Fruit fly (Drosophila melanogaster) whole organism, embryonic: ENCODE data around the gene CG32260.

Experiments used
- BEAF-32 ChIP-seq: fragments of 200-800 bp; sonication (Bioruptor generic); optimal IDR thresholded peaks from 3 replicates; lab custom pipeline; 2017; ENCODE audit warnings: missing biosample characterization, missing genetic modification characterization, mild to moderate bottlenecking, moderate library complexity, missing genetic modification reagents
- CG10462 ChIP-seq: fragments of 200-800 bp; sonication (Bioruptor generic); optimal IDR thresholded peaks from 2 replicates; lab custom pipeline; 2016; ENCODE audit warnings: missing biosample characterization, missing genetic modification characterization
- CG12219 ChIP-seq: fragments of 200-800 bp; sonication (Bioruptor generic); optimal IDR thresholded peaks from 3 replicates; lab custom pipeline; 2018; ENCODE audit warnings: missing biosample characterization, mild to moderate bottlenecking, missing genetic modification characterization
- CG13775 ChIP-seq: fragments of 200-800 bp; sonication (Bioruptor generic); optimal IDR thresholded peaks from 3 replicates; lab custom pipeline; 2017; ENCODE audit warnings: missing biosample characterization, mild to moderate bottlenecking, missing genetic modification characterization
- CG14710 ChIP-seq: fragments of 200-800 bp; sonication (Bioruptor generic); optimal IDR thresholded peaks from 3 replicates; lab custom pipeline; 2019; ENCODE audit warnings: missing biosample characterization, mild to moderate bottlenecking, missing genetic modification characterization, moderate library complexity
- CG17361 ChIP-seq: fragments of 200-800 bp; sonication (Bioruptor generic); IDR thresholded peaks from 3 replicates; pipeline ENCODE4 v1.3.6; 2022; ENCODE audit warnings: missing biosample characterization, missing genetic modification characterization
- CG17829 ChIP-seq: fragments of 200-800 bp; optimal IDR thresholded peaks from 2 replicates; lab custom pipeline; 2019; ENCODE audit warnings: missing biosample characterization, mild to moderate bottlenecking, missing genetic modification characterization, moderate library complexity
- CG18011 ChIP-seq: fragments of 200-800 bp; sonication (Bioruptor generic); optimal IDR thresholded peaks from 2 replicates; lab custom pipeline; 2017; ENCODE audit warnings: missing biosample characterization, missing genetic modification characterization, mild to moderate bottlenecking, moderate library complexity, missing genotype
- CG18262 ChIP-seq: fragments of 200-800 bp; optimal IDR thresholded peaks from 3 replicates; lab custom pipeline; 2019; ENCODE audit warnings: missing biosample characterization, mild to moderate bottlenecking, missing genetic modification characterization, moderate library complexity
- CG18599 ChIP-seq: fragments of 200-800 bp; sonication (Bioruptor generic); optimal IDR thresholded peaks from 3 replicates; lab custom pipeline; 2017; ENCODE audit warnings: missing biosample characterization, missing genetic modification characterization, mild to moderate bottlenecking, moderate library complexity, missing genetic modification reagents
- CG3163 ChIP-seq: fragments of 200-800 bp; sonication (Bioruptor generic); optimal IDR thresholded peaks from 3 replicates; lab custom pipeline; 2016; ENCODE audit warnings: missing biosample characterization, missing genetic modification characterization
- CG3281 ChIP-seq: fragments of 200-800 bp; sonication (Bioruptor generic); optimal IDR thresholded peaks from 3 replicates; lab custom pipeline; 2017; ENCODE audit warnings: missing biosample characterization, mild to moderate bottlenecking, missing genetic modification characterization
- CG4707 ChIP-seq: fragments of 200-800 bp; sonication (Bioruptor generic); optimal IDR thresholded peaks from 2 replicates; lab custom pipeline; 2018; ENCODE audit warnings: missing biosample characterization, mild to moderate bottlenecking, missing genetic modification characterization, moderate library complexity
- CG5180 ChIP-seq: fragments of 200-800 bp; sonication (Bioruptor generic); optimal IDR thresholded peaks from 3 replicates; lab custom pipeline; 2017; ENCODE audit warnings: missing biosample characterization, missing genetic modification characterization, mild to moderate bottlenecking, moderate library complexity, missing genetic modification reagents
- CG6765 ChIP-seq: fragments of 200-800 bp; sonication (Bioruptor generic); optimal IDR thresholded peaks from 3 replicates; lab custom pipeline; 2017; ENCODE audit warnings: missing biosample characterization, mild to moderate bottlenecking, missing genetic modification characterization
- CG7357 ChIP-seq: fragments of 200-800 bp; sonication (Bioruptor generic); IDR thresholded peaks from 3 replicates; pipeline ENCODE4 v1.3.6; 2022; ENCODE audit warnings: missing biosample characterization, missing genetic modification characterization
- CG8290 ChIP-seq, 3 experiments: fragments of 200-800 bp; sonication (Bioruptor generic); optimal IDR thresholded peaks; 2 replicates each; lab custom pipeline; 2016 to 2019; ENCODE audit warnings: missing biosample characterization in 3 of 3, missing genetic modification characterization in 3 of 3, mild to moderate bottlenecking in 2 of 3, moderate library complexity in 1 of 3
- CHES-1-like ChIP-seq: fragments of 200-800 bp; sonication (Bioruptor generic); optimal IDR thresholded peaks from 2 replicates; lab custom pipeline; 2016; ENCODE audit warnings: missing biosample characterization, missing genetic modification characterization
- Dfd ChIP-seq, 2 experiments: fragments of >200 bp; optimal IDR thresholded peaks; 2 replicates each; lab custom pipeline; 2017; ENCODE audit warnings: missing biosample characterization in 2 of 2, missing genetic modification characterization in 2 of 2
- Drgx ChIP-seq: fragments of 200-800 bp; sonication (Bioruptor generic); IDR thresholded peaks from 2 replicates; pipeline ENCODE4 v1.3.6; 2022; ENCODE audit warnings: missing biosample characterization, missing genetic modification characterization
- Ets65A ChIP-seq: fragments of 200-800 bp; sonication (Bioruptor generic); peaks from one replicate; lab custom pipeline; 2016; ENCODE audit warnings: missing biosample characterization, missing genetic modification characterization
- Hand ChIP-seq: fragments of 200-800 bp; sonication (Bioruptor generic); optimal IDR thresholded peaks from 2 replicates; lab custom pipeline; 2017; ENCODE audit warnings: mild to moderate bottlenecking, missing biosample characterization, missing genetic modification reagents, missing genetic modification characterization
- Hmr ChIP-seq: fragments of 200-800 bp; sonication (Bioruptor generic); optimal IDR thresholded peaks from 3 replicates; lab custom pipeline; 2017; ENCODE audit warnings: mild to moderate bottlenecking, missing biosample characterization, missing genetic modification reagents, missing genetic modification characterization
- Hr51 ChIP-seq, 2 experiments: fragments of 200-800 bp; sonication (Bioruptor generic); optimal IDR thresholded peaks; 2 replicates in 1 of 2; 3 replicates in 1 of 2; lab custom pipeline; 2016 to 2018; ENCODE audit warnings: missing biosample characterization in 2 of 2, missing genetic modification characterization in 2 of 2, mild to moderate bottlenecking in 1 of 2, moderate library complexity in 1 of 2
- MTF-1 ChIP-seq: fragments of 200-800 bp; sonication (Bioruptor generic); optimal IDR thresholded peaks from 2 replicates; lab custom pipeline; 2018; ENCODE audit warnings: missing biosample characterization, mild to moderate bottlenecking, missing genetic modification characterization, borderline replicate concordance
- Myb ChIP-seq: fragments of 200-800 bp; sonication (Bioruptor generic); optimal IDR thresholded peaks from 2 replicates; lab custom pipeline; 2016; ENCODE audit warnings: missing biosample characterization, missing genetic modification characterization
- Oaz ChIP-seq: fragments of 200-800 bp; sonication (Bioruptor generic); IDR thresholded peaks from 2 replicates; pipeline ENCODE4 v1.3.6; 2022; ENCODE audit warnings: missing biosample characterization, missing genetic modification characterization
- Vsx1 ChIP-seq: fragments of 200-800 bp; sonication (Bioruptor generic); optimal IDR thresholded peaks from 2 replicates; lab custom pipeline; 2017; ENCODE audit warnings: missing biosample characterization, mild to moderate bottlenecking, missing genetic modification characterization, missing genetic modification reagents
- Xbp1 ChIP-seq: fragments of 200-800 bp; sonication (Bioruptor generic); optimal IDR thresholded peaks from 3 replicates; lab custom pipeline; 2016; ENCODE audit warnings: missing biosample characterization, mild to moderate bottlenecking, missing genetic modification characterization
- amos ChIP-seq: fragments of 200-800 bp; sonication (Bioruptor generic); IDR thresholded peaks from 2 replicates; pipeline ENCODE4 v1.3.6; 2022; ENCODE audit warnings: missing biosample characterization, missing genetic modification characterization; ENCODE audit not compliant: partially characterized antibody
- chif ChIP-seq, 2 experiments: fragments of 200-800 bp; sonication (Bioruptor generic); optimal IDR thresholded peaks; 3 replicates each; lab custom pipeline; 2016; ENCODE audit warnings: missing biosample characterization in 2 of 2, missing genetic modification characterization in 2 of 2
- esg ChIP-seq: fragments of 200-800 bp; sonication (Bioruptor generic); conservative IDR thresholded peaks from 2 replicates; pipeline ENCODE4 v1.3.6; 2022; ENCODE audit warnings: missing biosample characterization, missing genetic modification characterization
- gsb ChIP-seq: fragments of 200-800 bp; sonication (Bioruptor generic); IDR thresholded peaks from 2 replicates; pipeline ENCODE4 v1.3.6; 2022; ENCODE audit warnings: missing biosample characterization, missing genetic modification characterization
- ham ChIP-seq: fragments of 200-800 bp; sonication (Bioruptor generic); IDR thresholded peaks from 2 replicates; pipeline ENCODE4 v1.3.6; 2022; ENCODE audit warnings: missing biosample characterization, missing genetic modification characterization
- hth ChIP-seq: fragments of >200 bp; optimal IDR thresholded peaks from 2 replicates; lab custom pipeline; 2017; ENCODE audit warnings: inconsistent platforms
- lbe ChIP-seq: fragments of 200-800 bp; sonication (Bioruptor generic); optimal IDR thresholded peaks from 2 replicates; lab custom pipeline; 2016; ENCODE audit warnings: missing biosample characterization, mild to moderate bottlenecking, missing genetic modification characterization
- maf-S ChIP-seq: fragments of 200-800 bp; sonication (Bioruptor generic); optimal IDR thresholded peaks from 2 replicates; lab custom pipeline; 2016; ENCODE audit warnings: missing biosample characterization, missing genetic modification characterization
- nau ChIP-seq: fragments of 200-800 bp; sonication (Bioruptor generic); optimal IDR thresholded peaks from 3 replicates; lab custom pipeline; 2017; ENCODE audit warnings: missing biosample characterization, mild to moderate bottlenecking, missing genetic modification characterization, missing genetic modification reagents
- nom ChIP-seq: fragments of 200-800 bp; sonication (Bioruptor generic); optimal IDR thresholded peaks from 2 replicates; lab custom pipeline; 2017; ENCODE audit warnings: missing biosample characterization, missing genetic modification characterization, mild to moderate bottlenecking, moderate library complexity, missing genetic modification reagents
- org-1 ChIP-seq: fragments of 200-800 bp; sonication (Bioruptor generic); optimal IDR thresholded peaks from 2 replicates; lab custom pipeline; 2017; ENCODE audit warnings: missing biosample characterization, missing genetic modification characterization
- p53 ChIP-seq: fragments of 200-800 bp; sonication (Bioruptor generic); optimal IDR thresholded peaks from 2 replicates; lab custom pipeline; 2016; ENCODE audit warnings: missing biosample characterization, missing genetic modification characterization
- pho ChIP-seq: fragments of 200-800 bp; sonication (Bioruptor generic); optimal IDR thresholded peaks from 2 replicates; lab custom pipeline; 2016; ENCODE audit warnings: missing biosample characterization, missing genetic modification characterization
- psq ChIP-seq: fragments of 200-800 bp; sonication (Bioruptor generic); optimal IDR thresholded peaks from 2 replicates; lab custom pipeline; 2017; ENCODE audit warnings: missing biosample characterization, missing genetic modification characterization
- scrt ChIP-seq: fragments of 200-800 bp; sonication (Bioruptor generic); optimal IDR thresholded peaks from 2 replicates; lab custom pipeline; 2018; ENCODE audit warnings: missing biosample characterization, mild to moderate bottlenecking, missing genetic modification characterization, moderate library complexity
- sens-2 ChIP-seq: fragments of 200-800 bp; sonication (Bioruptor generic); IDR thresholded peaks from 2 replicates; pipeline ENCODE4 v1.3.6; 2022; ENCODE audit warnings: missing biosample characterization, missing genetic modification characterization
- sisA ChIP-seq: fragments of 200-800 bp; sonication (Bioruptor generic); IDR thresholded peaks from 2 replicates; pipeline ENCODE4 v1.3.6; 2022; ENCODE audit warnings: missing biosample characterization, missing genetic modification characterization
- tup ChIP-seq: fragments of 200-800 bp; sonication (Bioruptor generic); optimal IDR thresholded peaks from 2 replicates; lab custom pipeline; 2016; ENCODE audit warnings: missing biosample characterization, mild to moderate bottlenecking, missing genetic modification characterization, moderate library complexity
- twi ChIP-seq: fragments of 200-800 bp; optimal IDR thresholded peaks from 2 replicates; lab custom pipeline; 2019; ENCODE audit warnings: missing biosample characterization, mild to moderate bottlenecking, missing genetic modification characterization, moderate library complexity
- wor ChIP-seq: fragments of 200-800 bp; sonication (Bioruptor generic); IDR thresholded peaks from 2 replicates; pipeline ENCODE4 v1.3.6; 2022; ENCODE audit warnings: missing biosample characterization, missing genetic modification characterization

CG32260 gene

DNA sequence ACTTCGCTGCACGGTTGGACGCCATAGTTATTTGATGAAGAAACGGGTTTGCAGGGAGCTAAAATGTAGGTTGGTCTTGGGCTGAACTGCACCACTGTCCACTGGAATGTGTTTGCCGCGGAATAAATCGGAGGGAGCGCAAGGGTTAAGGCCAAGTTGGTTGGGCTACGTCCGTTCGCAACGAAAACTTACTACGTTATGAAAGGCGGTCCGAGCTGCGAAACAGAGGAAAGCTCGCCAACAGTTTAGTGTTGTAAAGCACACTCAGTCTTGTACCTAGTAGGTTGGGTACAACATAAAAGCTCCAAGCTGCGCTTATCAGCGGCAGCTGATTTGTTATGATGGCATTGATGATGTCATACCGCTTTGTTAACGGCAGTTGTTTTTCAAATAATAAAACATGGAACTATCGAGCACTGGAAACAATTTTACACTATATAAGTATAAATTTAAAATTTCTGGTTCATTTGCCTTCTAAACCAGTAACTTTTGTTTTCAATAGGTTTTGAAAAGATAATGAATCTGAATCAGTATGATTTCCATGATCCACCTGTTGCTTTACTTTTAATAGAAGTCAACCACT is 19.9 kb upstream of the CG32260 start, which contains the start of gene Chd64 (continued):
- TF ChIP-seq CG6765 (GFP tag; lab: Kevin White, UChicago) (peak; percentile 54), BEAF-32 (GFP tag; lab: Kevin White, UChicago) (peak; percentile 10), ham (GFP tag; lab: Robert Waterston, UW) (no peak), esg (GFP tag; lab: Robert Waterston, UW) (no peak), CG17361 (GFP tag; lab: Robert Waterston, UW) (no peak), CG3163 (GFP tag; lab: Kevin White, UChicago) (no peak), CG18011 (GFP tag; lab: Kevin White, UChicago) (no peak), Xbp1 (GFP tag; lab: Kevin White, UChicago) (no peak), Vsx1 (GFP tag; lab: Kevin White, UChicago) (peak; percentile 21), p53 (GFP tag; lab: Kevin White, UChicago) (no peak), CG8290 (GFP tag; optimal IDR thresholded peaks at IDR 0.05; lab: Kevin White, UChicago) (peak; percentile 3), CG8290 (tag; optimal IDR thresholded peaks at IDR 0.05; lab: Kevin White, UChicago) (peak in 1 of 2 experiments; percentile 77), CG17829 (tag; lab: Kevin White, UChicago) (no peak), maf-S (GFP tag; lab: Kevin White, UChicago) (peak; percentile 14), CG4707 (GFP tag; lab: Kevin White, UChicago) (peak; percentile 40), tup (GFP tag; lab: Kevin White, UChicago) (peak; percentile 27), lbe (GFP tag; lab: Kevin White, UChicago) (peak; percentile 83), Hr51 (GFP tag; optimal IDR thresholded peaks at IDR 0.05; lab: Kevin White, UChicago) (no peak), Oaz (GFP tag; lab: Robert Waterston, UW) (no peak), sens-2 (GFP tag; lab: Robert Waterston, UW) (no peak), Ets65A (GFP tag; lab: Kevin White, UChicago) (no peak), CG3281 (peak; percentile 52), CG13775 (no peak), amos (GFP tag; lab: Robert Waterston, UW) (peak; percentile 45; the same call in 1 of the 2 replicates), scrt (GFP tag; lab: Kevin White, UChicago) (peak; percentile 72), Hand (GFP tag; lab: Kevin White, UChicago) (peak; percentile 68), wor (GFP tag; lab: Robert Waterston, UW) (no peak), nom (peak; percentile 74), CG18262 (tag; lab: Kevin White, UChicago) (no peak), pho (GFP tag; lab: Kevin White, UChicago) (peak; percentile 35), sisA (GFP tag; lab: Robert Waterston, UW) (no peak), CG14710 (no peak), Myb (GFP tag; lab: Kevin White, UChicago) (peak; percentile 80), Dfd (GFP tag; optimal IDR thresholded peaks at IDR 0.05; lab: Kevin White, UChicago) (no peak), CG12219 (peak; percentile 55), CHES-1-like (GFP tag; lab: Kevin White, UChicago) (no peak), nau (GFP tag; lab: Kevin White, UChicago) (no peak), twi (tag; lab: Kevin White, UChicago) (no peak), CG7357 (GFP tag; lab: Robert Waterston, UW) (no peak), MTF-1 (GFP tag; lab: Kevin White, UChicago) (peak; percentile 13), chif (GFP tag; optimal IDR thresholded peaks at IDR 0.05; lab: Kevin White, UChicago) (peak in 1 of 2 experiments; percentile 11), org-1 (GFP tag; lab: Kevin White, UChicago) (peak; percentile 27), CG10462 (no peak), Drgx (GFP tag; lab: Robert Waterston, UW) (no peak; the same call in 1 of the 2 replicates), gsb (GFP tag; lab: Robert Waterston, UW) (peak; percentile 29; the same call in 1 of the 2 replicates), hth (lab: Kevin White, UChicago) (no peak), CG5180 (GFP tag; lab: Kevin White, UChicago) (no peak), CG18599 (GFP tag; lab: Kevin White, UChicago) (peak; percentile 82), Hmr (GFP tag; lab: Kevin White, UChicago) (peak; percentile 76), psq (peak; percentile 8)
